Worm (Caenorhabditis elegans): ENCODE measurements around the gene F52C12.2.
A peak's percentile ranks its signal among the peaks of the same experiment; 100 is the strongest.

Gene F52C12.2

ce11 chrIV:1970158-1970557 lies 16.8 kb downstream of the F52C12.2 start:
- TF ChIP-seq snpc-4 (tag; optimal IDR thresholded peaks at IDR 0.05), result no peak

- peak; percentile 76 for TF ChIP-seq ceh-28 (tag; optimal IDR thresholded peaks at IDR 0.05)
- TF ChIP-seq nhr-12 (tag; optimal IDR thresholded peaks at IDR 0.05), result no peak
Observed at ce11 chrIV:1971078-1971477, 17.7 kb downstream of the F52C12.2 start.

- TF ChIP-seq nhr-12 (tag; optimal IDR thresholded peaks at IDR 0.05) (no peak), fkh-2 (tag; optimal IDR thresholded peaks at IDR 0.05) (no peak), fos-1 (tag; optimal IDR thresholded peaks at IDR 0.05) (no peak), ceh-28 (tag; optimal IDR thresholded peaks at IDR 0.05) (no peak)
Observed at ce11 chrIV:1972271-1972670, 18.9 kb downstream of the F52C12.2 start, which contains the start of gene Y76B12C.4. TSS of gene Y76B12C.4 (minus strand) at chrIV:1972371.

- TF ChIP-seq snpc-4 (tag; optimal IDR thresholded peaks at IDR 0.05) (no peak), lin-15B (tag; optimal IDR thresholded peaks at IDR 0.05) (peak; percentile 39), pha-4 (tag; optimal IDR thresholded peaks at IDR 0.05) (peak; percentile 22), egl-5 (tag; optimal IDR thresholded peaks at IDR 0.05) (no peak), mdl-1 (tag; optimal IDR thresholded peaks at IDR 0.05) (no peak), lsy-12 (tag; optimal IDR thresholded peaks at IDR 0.05) (no peak), ceh-9 (tag; optimal IDR thresholded peaks at IDR 0.05) (no peak), hmg-11 (tag; optimal IDR thresholded peaks at IDR 0.05) (peak; percentile 26), jun-1 (tag; optimal IDR thresholded peaks at IDR 0.05) (no peak), nhr-12 (tag; optimal IDR thresholded peaks at IDR 0.05) (no peak), unc-62 (GFP tag; optimal IDR thresholded peaks at IDR 0.05) (no peak), nhr-11 (tag; optimal IDR thresholded peaks at IDR 0.05) (no peak), nfya-1 (tag; optimal IDR thresholded peaks at IDR 0.05; ENCODE audit: insufficient read depth) (peak; percentile 8)
Observed at ce11 chrIV:1973372-1973771, 20.0 kb downstream of the F52C12.2 start, which contains the start of gene Y76B12C.3. TSS of gene Y76B12C.3 (plus strand) at chrIV:1973705.

ce11 chrIV:1975594-1975993 lies 22.2 kb downstream of the F52C12.2 start:
- TF ChIP-seq elt-3 (tag; optimal IDR thresholded peaks at IDR 0.05) (no peak), fos-1 (tag; optimal IDR thresholded peaks at IDR 0.05) (no peak), fkh-10 (GFP tag; optimal IDR thresholded peaks at IDR 0.05) (no peak), ztf-11 (tag; optimal IDR thresholded peaks at IDR 0.05) (no peak), lin-15B (tag; optimal IDR thresholded peaks at IDR 0.05) (no peak), ceh-28 (tag; optimal IDR thresholded peaks at IDR 0.05) (no peak), nhr-237 (tag; optimal IDR thresholded peaks at IDR 0.05) (no peak), ZK546.5 (tag; optimal IDR thresholded peaks at IDR 0.05) (no peak), nfya-1 (tag; optimal IDR thresholded peaks at IDR 0.05; ENCODE audit: insufficient read depth) (no peak), nhr-76 (tag; optimal IDR thresholded peaks at IDR 0.05) (no peak), ceh-9 (tag; optimal IDR thresholded peaks at IDR 0.05) (no peak), nhr-12 (tag; optimal IDR thresholded peaks at IDR 0.05) (no peak), nhr-77 (tag; optimal IDR thresholded peaks at IDR 0.05) (no peak), jun-1 (tag; optimal IDR thresholded peaks at IDR 0.05) (no peak), egl-5 (tag; optimal IDR thresholded peaks at IDR 0.05) (no peak)

ce11 chrIV:1979782-1980181 lies 26.4 kb downstream of the F52C12.2 start, which contains the start of gene Y76B12C.8:
TSS of gene Y76B12C.8 (plus strand) at chrIV:1979988.
- no peak for TF ChIP-seq nhr-237 (tag; optimal IDR thresholded peaks at IDR 0.05)
- no peak for TF ChIP-seq ceh-28 (tag; optimal IDR thresholded peaks at IDR 0.05)

- peak; percentile 28 for TF ChIP-seq lin-15B (tag; optimal IDR thresholded peaks at IDR 0.05)
- peak; percentile 48 for TF ChIP-seq pha-4 (tag; optimal IDR thresholded peaks at IDR 0.05)
- no peak for TF ChIP-seq snpc-4 (tag; optimal IDR thresholded peaks at IDR 0.05)
- TF ChIP-seq lin-39 (tag; optimal IDR thresholded peaks at IDR 0.05), result peak; percentile 42
- TF ChIP-seq nfya-1 (tag; optimal IDR thresholded peaks at IDR 0.05; ENCODE audit: insufficient read depth), result peak; percentile 39
Observed at ce11 chrIV:1980961-1981446, 27.6 kb downstream of the F52C12.2 start, which contains the start of gene Y76B12C.6. TSS of gene Y76B12C.6 (plus strand) at chrIV:1981396.

ce11 chrIV:1990843-1991339 lies 37.5 kb downstream of the F52C12.2 start:
- TF ChIP-seq nhr-11 (tag; optimal IDR thresholded peaks at IDR 0.05) (no peak), nhr-23 (tag; optimal IDR thresholded peaks at IDR 0.05) (no peak), ceh-9 (tag; optimal IDR thresholded peaks at IDR 0.05) (no peak), ztf-4 (tag; optimal IDR thresholded peaks at IDR 0.05) (no peak), mdl-1 (tag; optimal IDR thresholded peaks at IDR 0.05) (no peak), skn-1 (tag; optimal IDR thresholded peaks at IDR 0.05) (no peak), unc-62 (GFP tag; optimal IDR thresholded peaks at IDR 0.05) (no peak), nhr-25 (tag; optimal IDR thresholded peaks at IDR 0.05) (no peak), eor-1 (tag; optimal IDR thresholded peaks at IDR 0.05) (no peak)
